Worm (Caenorhabditis elegans): ENCODE data around the gene C02E7.6.

DNA sequence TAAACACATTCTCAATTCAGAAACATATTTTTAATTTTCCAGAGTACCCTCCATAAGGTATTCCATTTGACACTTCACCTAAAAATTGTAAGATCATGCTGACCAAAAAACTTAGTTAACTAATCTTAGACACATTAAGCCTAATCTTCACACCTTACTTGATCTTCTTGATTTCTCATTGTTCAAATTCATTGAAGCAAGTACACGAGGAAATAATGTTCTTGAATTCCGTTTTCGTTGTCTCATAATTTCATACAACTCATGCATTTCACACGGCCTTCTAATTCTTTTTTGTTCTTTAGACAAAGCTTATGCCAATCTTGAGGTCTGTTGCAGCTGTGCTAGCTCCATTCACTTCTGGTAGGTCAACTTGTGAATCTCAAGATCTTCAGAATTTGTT is 47.0 kb upstream of the C02E7.6 start, which contains the start of gene srd-33:
- TF ChIP-seq him-1 (tag; optimal IDR thresholded peaks at IDR 0.05) (no peak), dao-5 (tag; optimal IDR thresholded peaks at IDR 0.05) (no peak)

All from whole organism, L4/young adult.